Fruit fly (Drosophila melanogaster): ENCODE data around the gene CG13731.

- TF ChIP-seq bab1 (GFP tag; optimal IDR thresholded peaks at IDR 0.05): no peak
- no peak for TF ChIP-seq kay (GFP tag; ENCODE audit: borderline replicate concordance)
- no peak for TF ChIP-seq Clk (GFP tag; optimal IDR thresholded peaks at IDR 0.05)
- TF ChIP-seq CG7101 (tag; optimal IDR thresholded peaks at IDR 0.05): no peak
- no peak for TF ChIP-seq ovo (GFP tag; optimal IDR thresholded peaks at IDR 0.05)
- no peak for TF ChIP-seq Crg-1 (GFP tag; optimal IDR thresholded peaks at IDR 0.05)
- no peak for TF ChIP-seq cnc (optimal IDR thresholded peaks at IDR 0.05)
- no peak for TF ChIP-seq CG1620 (GFP tag; optimal IDR thresholded peaks at IDR 0.05)
- TF ChIP-seq pad (GFP tag; optimal IDR thresholded peaks at IDR 0.05): no peak
- no peak for TF ChIP-seq cic (GFP tag; optimal IDR thresholded peaks at IDR 0.05)
- TF ChIP-seq CG7045 (GFP tag; optimal IDR thresholded peaks at IDR 0.05): no peak
- TF ChIP-seq Mnt (GFP tag; optimal IDR thresholded peaks at IDR 0.05): no peak
- no peak for TF ChIP-seq toe (GFP tag; optimal IDR thresholded peaks at IDR 0.05)
These were observed 6.1 kb downstream of the CG13731 start, which contains the start of gene CG13728 for dm6 chr3L:17382628-17383027.

All from whole organism, adult.